Worm (Caenorhabditis elegans): ENCODE results near the gene cni-1.

ce11 chrV:13131487-13131886, 48.6 kb upstream of the cni-1 start:
- TF ChIP-seq him-1 (tag; optimal IDR thresholded peaks at IDR 0.05) = no peak
- peak; percentile 56 for TF ChIP-seq W03F9.2 (tag; optimal IDR thresholded peaks at IDR 0.05)
- no peak for TF ChIP-seq dao-5 (tag; optimal IDR thresholded peaks at IDR 0.05)

Measured in whole organism, L4/young adult.